Worm (Caenorhabditis elegans) whole organism, L2 larva: Measurements from ENCODE around the gene seu-1.

Experiments used
- R02D3.7 ChIP-seq: fragments of 150-350 bp; optimal IDR thresholded peaks from 2 replicates; lab custom pipeline; 2014; ENCODE audit warnings: missing biosample characterization, missing genetic modification characterization
- ZK546.5 ChIP-seq: sonication (generic microtip); optimal IDR thresholded peaks from 2 replicates; lab custom pipeline; 2017; ENCODE audit warnings: missing biosample characterization, missing genetic modification characterization
- alr-1 ChIP-seq: fragments of 150-350 bp; optimal IDR thresholded peaks from 2 replicates; lab custom pipeline; 2014; ENCODE audit warnings: missing biosample characterization, missing genetic modification characterization
- aly-2 ChIP-seq: fragments of 150-350 bp; optimal IDR thresholded peaks from 2 replicates; lab custom pipeline; 2014; ENCODE audit warnings: missing biosample characterization, missing genetic modification characterization
- ama-1 ChIP-seq: fragments of 150-350 bp; optimal IDR thresholded peaks from 2 replicates; lab custom pipeline; 2018; ENCODE audit warnings: inconsistent platforms
- blmp-1 ChIP-seq: sonication (generic microtip); optimal IDR thresholded peaks from 2 replicates; lab custom pipeline; 2017; ENCODE audit warnings: missing genetic modification characterization, mild to moderate bottlenecking, missing compliant biosample characterization, antibody characterized with exemption, moderate library complexity; ENCODE audit not compliant: insufficient read depth
- ceh-16 ChIP-seq: fragments of 150-350 bp; optimal IDR thresholded peaks from 2 replicates; lab custom pipeline; 2014; ENCODE audit warnings: missing biosample characterization, missing genetic modification characterization
- crh-2 ChIP-seq: sonication (generic microtip); optimal IDR thresholded peaks from 2 replicates; lab custom pipeline; 2017; ENCODE audit warnings: missing biosample characterization, missing genetic modification characterization
- dmd-4 ChIP-seq: sonication (generic microtip); optimal IDR thresholded peaks from 2 replicates; lab custom pipeline; 2017; ENCODE audit warnings: missing biosample characterization, missing genetic modification characterization
- elt-1 ChIP-seq: fragments of 150-350 bp; optimal IDR thresholded peaks from 2 replicates; lab custom pipeline; 2014; ENCODE audit warnings: missing biosample characterization, missing genetic modification characterization
- elt-3 ChIP-seq: sonication (generic microtip); optimal IDR thresholded peaks from 2 replicates; lab custom pipeline; 2017; ENCODE audit warnings: missing biosample characterization, missing genetic modification characterization
- fos-1 ChIP-seq: fragments of 150-350 bp; optimal IDR thresholded peaks from 2 replicates; lab custom pipeline; 2014; ENCODE audit warnings: missing biosample characterization, missing genetic modification characterization
- lin-11 ChIP-seq: fragments of 150-350 bp; sonication (generic microtip); optimal IDR thresholded peaks from 2 replicates; lab custom pipeline; 2014; ENCODE audit warnings: missing biosample characterization, missing genetic modification characterization, inconsistent platforms, mixed read lengths
- lin-13 ChIP-seq: fragments of 150-350 bp; optimal IDR thresholded peaks from 2 replicates; lab custom pipeline; 2014; ENCODE audit warnings: missing biosample characterization, missing genetic modification reagents, missing genetic modification characterization
- lin-39 ChIP-seq: fragments of 150-350 bp; optimal IDR thresholded peaks from 2 replicates; lab custom pipeline; 2014; ENCODE audit warnings: missing biosample characterization, missing genetic modification reagents, missing genetic modification characterization
- lsy-2 ChIP-seq, 2 experiments: fragments of 150-350 bp in 1 of 2; sonication (generic microtip) in 1 of 2; optimal IDR thresholded peaks; 2 replicates each; lab custom pipeline; 2014 to 2017; ENCODE audit warnings: missing biosample characterization in 2 of 2, missing genetic modification characterization in 2 of 2
- mab-5 ChIP-seq: fragments of 150-350 bp; optimal IDR thresholded peaks from 2 replicates; lab custom pipeline; 2014; ENCODE audit warnings: missing biosample characterization, missing genetic modification characterization
- mbf-1 ChIP-seq: sonication (generic microtip); optimal IDR thresholded peaks from 2 replicates; lab custom pipeline; 2017; ENCODE audit warnings: missing biosample characterization, missing genetic modification characterization
- mdl-1 ChIP-seq, 2 experiments: fragments of 150-350 bp in 1 of 2; sonication (generic microtip) in 1 of 2; optimal IDR thresholded peaks; 2 replicates each; lab custom pipeline; 2017; ENCODE audit warnings: missing biosample characterization in 2 of 2, missing genetic modification characterization in 2 of 2
- nhr-10 ChIP-seq: sonication (generic microtip); optimal IDR thresholded peaks from 2 replicates; lab custom pipeline; 2017; ENCODE audit warnings: missing biosample characterization, missing genetic modification characterization
- nhr-11 ChIP-seq: fragments of 150-350 bp; optimal IDR thresholded peaks from 2 replicates; lab custom pipeline; 2014; ENCODE audit warnings: missing biosample characterization, missing genetic modification characterization
- nhr-12 ChIP-seq: fragments of 150-350 bp; optimal IDR thresholded peaks from 2 replicates; lab custom pipeline; 2014; ENCODE audit warnings: missing biosample characterization, missing genetic modification characterization
- nhr-129 ChIP-seq: fragments of 150-350 bp; optimal IDR thresholded peaks from 2 replicates; lab custom pipeline; 2014; ENCODE audit warnings: missing biosample characterization, missing genetic modification characterization
- nhr-21 ChIP-seq: fragments of 150-350 bp; optimal IDR thresholded peaks from 2 replicates; lab custom pipeline; 2014; ENCODE audit warnings: missing biosample characterization, missing genetic modification characterization
- nhr-23 ChIP-seq: fragments of 150-350 bp; optimal IDR thresholded peaks from 2 replicates; lab custom pipeline; 2014; ENCODE audit warnings: missing biosample characterization, missing genetic modification reagents, missing genetic modification characterization
- nhr-237 ChIP-seq: fragments of 150-350 bp; optimal IDR thresholded peaks from 2 replicates; lab custom pipeline; 2014; ENCODE audit warnings: missing biosample characterization, missing genetic modification characterization
- nhr-25 ChIP-seq: fragments of 150-350 bp; sonication (generic microtip); optimal IDR thresholded peaks from 3 replicates; lab custom pipeline; 2014; ENCODE audit warnings: missing biosample characterization, missing genetic modification characterization
- nhr-77 ChIP-seq: fragments of 150-350 bp; optimal IDR thresholded peaks from 2 replicates; lab custom pipeline; 2014; ENCODE audit warnings: missing biosample characterization, missing genetic modification characterization
- sem-4 ChIP-seq: fragments of 150-350 bp; optimal IDR thresholded peaks from 2 replicates; lab custom pipeline; 2014; ENCODE audit warnings: missing biosample characterization, missing genetic modification reagents, missing genetic modification characterization
- sma-3 ChIP-seq: sonication (generic microtip); optimal IDR thresholded peaks from 2 replicates; lab custom pipeline; 2016; ENCODE audit warnings: missing genetic modification reagents, missing genetic modification characterization, missing compliant biosample characterization
- snpc-4 ChIP-seq: fragments of 150-350 bp; optimal IDR thresholded peaks from 2 replicates; lab custom pipeline; 2014; ENCODE audit warnings: missing biosample characterization, missing genetic modification characterization
- unc-39 ChIP-seq: fragments of 150-350 bp; optimal IDR thresholded peaks from 2 replicates; lab custom pipeline; 2014; ENCODE audit warnings: missing biosample characterization, missing genetic modification characterization
- unc-55 ChIP-seq: fragments of 150-350 bp; sonication (generic microtip); optimal IDR thresholded peaks from 3 replicates; lab custom pipeline; 2014; ENCODE audit warnings: missing biosample characterization, missing genetic modification reagents, missing genetic modification characterization
- zag-1 ChIP-seq: fragments of 150-350 bp; optimal IDR thresholded peaks from 2 replicates; lab custom pipeline; 2014; ENCODE audit warnings: missing biosample characterization, missing genetic modification characterization
- ztf-1 ChIP-seq: fragments of 200-800 bp; sonication (Bioruptor generic); conservative IDR thresholded peaks from 2 replicates; pipeline ENCODE4 v1.3.6; 2022; ENCODE audit warnings: missing genetic modification characterization, missing compliant biosample characterization
- ztf-11 ChIP-seq: sonication (generic microtip); optimal IDR thresholded peaks from 2 replicates; lab custom pipeline; 2017; ENCODE audit warnings: missing biosample characterization, missing genetic modification characterization

Gene seu-1

ce11 chrIV:6336748-6337147, 7.3 kb downstream of the seu-1 start (continued):
- TF ChIP-seq mab-5 (tag; lab: Kevin White, UChicago) = peak; percentile 81
- TF ChIP-seq ztf-11 = no peak
- TF ChIP-seq zag-1 = peak; percentile 41
- peak; percentile 98 for TF ChIP-seq nhr-129 (tag; lab: Kevin White, UChicago)
- TF ChIP-seq crh-2 = peak; percentile 96
- peak; percentile 22 for TF ChIP-seq ZK546.5 (tag; lab: Kevin White, UChicago)
- peak; percentile 70 for TF ChIP-seq lin-13
- TF ChIP-seq mdl-1 (tag; optimal IDR thresholded peaks at IDR 0.05; lab: Kevin White, UChicago) = peak; percentile 98 to 99
- TF ChIP-seq unc-39 (tag; lab: Kevin White, UChicago) = no peak
- no peak for TF ChIP-seq nhr-11 (tag; lab: Kevin White, UChicago)
- peak; percentile 77 for TF ChIP-seq ceh-16 (tag; lab: Kevin White, UChicago)
- TF ChIP-seq nhr-77 (tag; lab: Kevin White, UChicago) = no peak
- TF ChIP-seq nhr-25 = peak; percentile 99
- peak; percentile 27 for TF ChIP-seq R02D3.7 (tag; lab: Kevin White, UChicago)
- TF ChIP-seq nhr-10 (tag; lab: Kevin White, UChicago) = peak; percentile 74
- peak; percentile 28 for TF ChIP-seq elt-1 (tag; lab: Kevin White, UChicago)
- peak; percentile 64 to 95 for TF ChIP-seq lsy-2 (tag; optimal IDR thresholded peaks at IDR 0.05; lab: Kevin White, UChicago)
- TF ChIP-seq unc-55 = peak; percentile 80
- no peak for TF ChIP-seq lin-39 (tag; lab: Kevin White, UChicago)
- TF ChIP-seq lin-11 (tag; lab: Kevin White, UChicago) = peak; percentile 62
- peak; percentile 23 for TF ChIP-seq ama-1
- no peak for TF ChIP-seq nhr-12 (tag; lab: Kevin White, UChicago)

ce11 chrIV:6337353-6337752, 7.9 kb downstream of the seu-1 start, which contains the start of gene ipla-6:
ipla-6 (plus strand) TSS chrIV:6337653.
- TF ChIP-seq fos-1 (no peak), snpc-4 (tag; lab: Kevin White, UChicago) (no peak), alr-1 (no peak), nhr-237 (no peak), ZK546.5 (tag; lab: Kevin White, UChicago) (no peak), nhr-21 (tag; lab: Kevin White, UChicago) (no peak), R02D3.7 (tag; lab: Kevin White, UChicago) (no peak), nhr-11 (tag; lab: Kevin White, UChicago) (no peak)

DNA sequence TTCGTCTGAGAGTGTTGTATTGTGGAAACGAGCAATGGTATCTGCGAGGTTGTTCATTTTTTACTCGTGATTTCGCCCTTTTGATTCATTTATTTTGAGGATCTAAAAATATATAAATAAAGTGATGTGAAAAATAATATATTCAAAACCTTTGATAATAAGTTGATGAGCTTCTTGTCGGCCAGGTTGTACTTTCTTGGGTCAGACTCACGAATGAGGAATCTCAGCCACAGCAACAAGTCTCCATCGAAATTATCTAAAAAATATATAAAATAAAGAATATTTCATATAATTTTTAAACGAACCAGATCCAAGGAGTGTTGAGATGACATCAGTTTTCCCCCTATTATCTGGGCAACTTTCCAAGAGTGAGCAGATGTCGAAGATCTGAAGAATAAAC, 13.0 kb downstream of the seu-1 start, which contains the start of gene Y73B6BL.288:
Gene Y73B6BL.288 (minus strand): TSS at position 101 of the 400 bp plus-strand sequence.
- TF ChIP-seq mdl-1 (tag; optimal IDR thresholded peaks at IDR 0.05; lab: Kevin White, UChicago) = no peak
- TF ChIP-seq mab-5 (tag; lab: Kevin White, UChicago) = no peak
- no peak for TF ChIP-seq blmp-1 (tag; lab: Kevin White, UChicago)
- no peak for TF ChIP-seq mbf-1 (tag; lab: Kevin White, UChicago)
- TF ChIP-seq ZK546.5 (tag; lab: Kevin White, UChicago) = no peak
- TF ChIP-seq aly-2 (tag; lab: Kevin White, UChicago) = no peak
- TF ChIP-seq ztf-1 (GFP tag; lab: Robert Waterston, UW) = no peak
- TF ChIP-seq sem-4 (tag; lab: Kevin White, UChicago) = no peak
- no peak for TF ChIP-seq elt-3 (tag; lab: Kevin White, UChicago)
- TF ChIP-seq R02D3.7 (tag; lab: Kevin White, UChicago) = no peak
- no peak for TF ChIP-seq nhr-23 (tag; lab: Kevin White, UChicago)
- TF ChIP-seq unc-39 (tag; lab: Kevin White, UChicago) = no peak
- TF ChIP-seq dmd-4 = no peak
- TF ChIP-seq nhr-21 (tag; lab: Kevin White, UChicago) = no peak
- TF ChIP-seq elt-1 (tag; lab: Kevin White, UChicago) = no peak
- no peak for TF ChIP-seq nhr-237
- TF ChIP-seq sma-3 = no peak

- no peak for TF ChIP-seq nhr-10 (tag; lab: Kevin White, UChicago)
- no peak for TF ChIP-seq nhr-12 (tag; lab: Kevin White, UChicago)
- no peak for TF ChIP-seq ztf-1 (GFP tag; lab: Robert Waterston, UW)
- no peak for TF ChIP-seq nhr-237
- TF ChIP-seq mdl-1 (tag; optimal IDR thresholded peaks at IDR 0.05; lab: Kevin White, UChicago) = no peak
- no peak for TF ChIP-seq unc-39 (tag; lab: Kevin White, UChicago)
- no peak for TF ChIP-seq nhr-11 (tag; lab: Kevin White, UChicago)
Observed at ce11 chrIV:6342876-6343275, 13.4 kb downstream of the seu-1 start, which contains the start of gene Y73B6BL.14. Y73B6BL.14 (minus strand) TSS chrIV:6342976.
